Worm (Caenorhabditis elegans): ENCODE results near the gene ZK892.4.

DNA sequence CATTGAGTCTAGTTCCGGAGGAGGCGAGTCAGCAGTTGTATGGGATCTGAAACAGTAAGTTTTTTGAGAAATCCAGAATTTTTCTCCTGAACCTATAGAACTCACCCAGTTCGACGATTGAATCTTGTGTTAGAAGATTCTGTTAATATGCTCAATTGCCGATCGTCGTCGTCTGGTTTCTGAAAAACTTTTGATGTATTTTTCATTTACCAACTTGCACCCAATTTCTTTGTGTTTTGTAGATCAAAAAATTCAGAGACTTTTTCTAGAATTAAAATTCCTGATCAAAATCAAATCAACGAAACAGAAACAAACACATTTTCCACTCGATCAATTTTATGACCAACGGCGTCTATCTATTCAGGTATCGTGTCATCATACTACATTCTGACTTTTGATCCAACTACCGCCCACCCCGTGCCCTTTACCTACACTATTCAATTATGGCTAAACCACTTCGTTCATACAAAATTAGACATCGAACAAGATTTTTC, 50.2 kb downstream of the ZK892.4 start, which contains the start of gene C18D1.2:
- TF ChIP-seq pqm-1 (tag; optimal IDR thresholded peaks at IDR 0.05) (no peak), daf-12 (tag; optimal IDR thresholded peaks at IDR 0.05) (no peak), ceh-82 (tag; optimal IDR thresholded peaks at IDR 0.05) (no peak), ama-1 (optimal IDR thresholded peaks at IDR 0.05) (no peak), elt-2 (tag; optimal IDR thresholded peaks at IDR 0.05) (no peak), snpc-4 (tag; optimal IDR thresholded peaks at IDR 0.05) (no peak), elt-3 (tag; optimal IDR thresholded peaks at IDR 0.05) (no peak), nhr-12 (tag; optimal IDR thresholded peaks at IDR 0.05) (no peak)

Measured in whole organism, L3 larva.